Fruit fly (Drosophila melanogaster): ENCODE measurements around the gene CG31883.

Gene CG31883

DNA sequence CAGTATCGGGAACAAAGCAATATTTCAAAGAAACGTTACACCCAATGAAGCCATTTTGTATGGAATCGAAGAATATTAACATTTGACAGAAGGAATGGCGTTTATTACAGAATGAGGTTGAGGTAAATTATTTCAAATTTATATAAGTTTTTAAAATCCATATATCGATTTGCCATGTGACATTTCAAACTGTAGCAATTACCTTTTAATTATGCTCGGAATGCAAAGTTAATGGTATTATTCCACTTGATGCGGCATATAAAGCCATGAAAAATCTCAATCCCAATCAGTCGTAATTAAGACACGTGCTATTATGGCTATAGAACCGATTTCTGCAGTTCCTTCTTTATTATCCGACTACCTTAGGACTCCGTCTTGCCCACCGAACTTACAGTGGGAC lies at the start of gene CG31883:
Gene CG31883, plus strand, starts transcription at position 301 of the 400 bp plus-strand sequence.
- TF ChIP-seq CG8478 (optimal IDR thresholded peaks at IDR 0.05): no peak
- TF ChIP-seq CTCF (optimal IDR thresholded peaks at IDR 0.05): no peak

- TF ChIP-seq CG8478 (optimal IDR thresholded peaks at IDR 0.05) (no peak), CTCF (optimal IDR thresholded peaks at IDR 0.05) (no peak)
Measured at dm6 chr2L:9487468-9487867, 40.8 kb upstream of the CG31883 start.

- TF ChIP-seq CTCF (optimal IDR thresholded peaks at IDR 0.05): no peak
- no peak for TF ChIP-seq CG8478 (optimal IDR thresholded peaks at IDR 0.05)
Measured at dm6 chr2L:9490788-9491187, 37.5 kb upstream of the CG31883 start.

DNA sequence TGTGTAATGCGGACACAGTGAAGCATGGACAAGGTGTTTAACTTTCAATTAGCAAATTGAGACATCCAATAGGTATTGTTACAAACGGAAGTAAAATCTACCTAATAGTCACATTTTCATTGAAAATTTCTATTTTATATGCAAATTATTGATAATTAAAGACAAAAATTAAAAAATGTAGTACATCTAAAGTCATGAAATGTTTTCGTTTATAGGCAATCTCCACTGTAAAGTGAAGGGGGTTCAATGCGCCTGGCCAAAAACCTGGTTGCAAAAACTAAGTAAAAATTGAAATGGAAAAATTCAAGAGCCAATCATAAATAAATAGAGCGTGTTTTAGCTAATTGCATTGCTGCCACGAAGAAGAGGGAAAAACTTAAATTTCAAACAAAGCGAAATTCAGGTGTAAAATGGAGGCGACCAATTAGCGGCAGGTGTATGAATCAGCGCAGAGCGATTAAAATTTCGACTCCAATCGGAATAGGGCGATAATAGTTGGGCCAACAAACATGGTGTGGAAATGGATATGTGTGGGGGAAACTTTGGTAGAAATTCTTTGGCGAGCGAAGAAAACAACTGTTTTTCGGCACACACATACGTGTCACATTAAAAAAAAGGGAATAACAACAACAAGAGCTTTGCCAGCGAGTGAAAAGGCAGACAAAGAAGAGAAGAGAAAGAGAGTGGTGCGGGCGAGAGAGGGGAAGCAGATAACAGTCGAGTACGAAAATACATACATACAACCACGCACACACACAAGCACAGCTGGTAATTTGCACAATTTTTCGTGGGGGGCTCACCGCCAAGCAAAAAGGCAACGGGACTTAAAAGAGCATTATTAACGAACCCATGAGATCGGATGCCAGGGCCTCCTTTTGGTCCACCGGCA lies 34.7 kb upstream of the CG31883 start:
- TF ChIP-seq CTCF (optimal IDR thresholded peaks at IDR 0.05) (no peak), CG8478 (optimal IDR thresholded peaks at IDR 0.05) (no peak)

DNA sequence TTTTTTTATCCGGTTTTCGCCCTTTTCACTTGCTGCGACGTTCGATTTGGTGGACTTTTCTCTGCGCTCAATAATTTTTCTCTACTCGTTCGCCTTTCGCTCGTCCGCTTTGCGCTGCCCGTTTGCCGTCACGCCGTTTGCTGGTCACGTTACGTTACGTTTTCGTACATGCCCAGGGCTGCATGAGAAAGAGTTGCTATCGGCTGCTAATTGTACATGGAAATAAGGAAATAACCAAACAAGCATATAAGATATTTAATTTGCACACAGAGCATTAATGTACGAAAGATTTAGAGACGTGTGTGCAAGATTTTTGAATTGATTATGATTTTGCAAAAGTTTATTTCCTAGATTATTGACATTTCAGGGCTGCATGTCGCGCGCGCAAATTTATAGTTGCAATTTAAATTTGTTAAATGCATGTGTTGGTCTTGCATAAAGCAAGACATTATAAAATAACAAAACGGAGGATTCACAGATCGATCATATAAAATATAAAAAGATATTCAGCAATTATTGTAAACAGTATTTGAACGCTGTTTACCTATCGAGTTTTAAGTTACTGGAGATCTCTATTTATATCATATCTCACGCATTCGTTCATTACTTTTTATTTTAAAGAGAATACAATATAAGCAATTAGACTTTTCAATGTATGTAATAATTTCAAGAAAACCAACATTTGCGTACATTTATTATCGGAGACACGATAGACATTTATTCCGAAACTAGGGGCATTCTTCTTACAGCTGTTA lies 33.5 kb upstream of the CG31883 start, which contains the start of gene Gdi:
Gene Gdi, minus strand, starts transcription at position 214 of the 755 bp plus-strand sequence.
- TF ChIP-seq CTCF (optimal IDR thresholded peaks at IDR 0.05) (no peak), CG8478 (optimal IDR thresholded peaks at IDR 0.05) (no peak)

dm6 chr2L:9495418-9495779 lies 32.9 kb upstream of the CG31883 start, which contains the start of gene CG33298:
Gene CG33298 (plus strand): TSS chr2L:9495474.
- TF ChIP-seq CG8478 (optimal IDR thresholded peaks at IDR 0.05) (no peak), CTCF (optimal IDR thresholded peaks at IDR 0.05) (no peak)

DNA sequence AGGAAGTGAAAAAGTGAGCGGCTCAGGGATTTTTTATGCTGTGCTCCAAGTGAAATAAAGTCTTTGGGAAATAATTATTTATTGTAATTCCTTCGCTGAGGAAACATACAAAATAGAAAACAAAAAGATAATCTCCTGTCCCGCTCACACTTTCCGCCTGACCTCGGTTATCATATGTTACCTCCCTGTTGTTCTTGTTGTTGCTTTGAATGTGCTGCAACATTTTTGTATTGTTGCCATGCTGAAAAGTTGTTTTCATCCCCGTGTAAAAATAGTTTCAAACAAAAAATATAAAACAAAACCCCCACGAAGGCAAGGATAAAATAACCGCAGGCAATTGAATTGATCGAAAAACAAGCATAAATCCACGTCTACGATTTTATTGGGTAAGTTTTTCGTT lies 32.4 kb upstream of the CG31883 start:
- TF ChIP-seq CG8478 (optimal IDR thresholded peaks at IDR 0.05): no peak
- no peak for TF ChIP-seq CTCF (optimal IDR thresholded peaks at IDR 0.05)

DNA sequence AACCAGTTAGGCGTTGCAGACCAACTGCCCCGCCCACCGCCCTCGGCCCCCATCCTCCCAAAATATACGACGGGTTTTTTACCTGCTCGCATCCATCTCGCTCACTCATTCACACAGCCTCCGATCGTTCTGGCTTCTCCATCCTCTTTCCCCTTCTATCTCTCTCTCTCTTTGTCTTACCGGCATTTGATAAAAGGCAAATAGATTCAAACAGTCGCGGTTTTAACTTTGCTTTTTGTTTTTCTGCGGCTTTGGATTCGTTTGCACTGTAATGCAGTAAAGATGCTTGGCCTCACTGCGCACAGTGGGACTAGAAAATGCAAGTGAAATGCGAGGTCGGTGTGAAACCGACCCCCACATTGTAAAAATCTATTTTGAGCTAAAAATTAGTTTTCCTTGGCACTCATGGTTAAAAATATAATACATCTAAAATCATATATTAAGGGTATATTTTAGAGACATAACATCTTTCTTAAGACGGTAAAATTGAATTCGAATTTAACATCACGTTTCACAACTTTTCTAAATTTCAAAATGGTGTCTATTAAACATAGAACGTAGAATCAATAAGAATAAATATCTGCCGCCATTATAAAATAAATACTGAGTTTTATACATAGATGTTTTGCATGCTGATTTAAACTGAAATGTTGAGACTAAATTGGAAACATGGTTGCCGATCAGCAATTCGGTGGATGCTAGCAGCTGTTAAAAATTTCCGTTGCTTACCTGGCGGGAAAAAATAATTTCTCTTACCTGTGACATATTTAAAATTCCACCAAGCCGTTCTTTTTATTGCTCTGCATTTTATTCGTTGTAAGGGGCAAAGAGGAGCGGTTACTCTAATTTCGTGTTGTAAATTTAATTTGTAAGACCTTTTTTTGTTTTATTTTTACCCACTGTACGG lies 31.7 kb upstream of the CG31883 start:
- no peak for TF ChIP-seq CTCF (optimal IDR thresholded peaks at IDR 0.05)
- no peak for TF ChIP-seq CG8478 (optimal IDR thresholded peaks at IDR 0.05)

dm6 chr2L:9497285-9497660 lies 31.0 kb upstream of the CG31883 start:
- TF ChIP-seq CG8478 (optimal IDR thresholded peaks at IDR 0.05) (no peak), CTCF (optimal IDR thresholded peaks at IDR 0.05) (no peak)

dm6 chr2L:9498185-9498984 lies 29.9 kb upstream of the CG31883 start:
- TF ChIP-seq CG8478 (optimal IDR thresholded peaks at IDR 0.05): no peak
- TF ChIP-seq CTCF (optimal IDR thresholded peaks at IDR 0.05): no peak

dm6 chr2L:9498985-9499249 lies 29.4 kb upstream of the CG31883 start:
- TF ChIP-seq CG8478 (optimal IDR thresholded peaks at IDR 0.05): no peak
- TF ChIP-seq CTCF (optimal IDR thresholded peaks at IDR 0.05): no peak

dm6 chr2L:9500454-9500853 lies 27.9 kb upstream of the CG31883 start:
- no peak for TF ChIP-seq CTCF (optimal IDR thresholded peaks at IDR 0.05)
- no peak for TF ChIP-seq CG8478 (optimal IDR thresholded peaks at IDR 0.05)

dm6 chr2L:9502786-9503443 lies 25.4 kb upstream of the CG31883 start:
- TF ChIP-seq CTCF (optimal IDR thresholded peaks at IDR 0.05): no peak
- TF ChIP-seq CG8478 (optimal IDR thresholded peaks at IDR 0.05): no peak

All from S2 (cell line).